Worm (Caenorhabditis elegans) whole organism, L3 larva: ENCODE results near the gene T18D3.6.

Experiments
- R02D3.7 ChIP-seq: fragments of 150-350 bp; optimal IDR thresholded peaks from 2 replicates; lab custom pipeline; 2014; ENCODE audit warnings: missing biosample characterization, missing genetic modification characterization
- aly-2 ChIP-seq: fragments of 150-350 bp; optimal IDR thresholded peaks from 2 replicates; lab custom pipeline; 2014; ENCODE audit warnings: missing biosample characterization, missing genetic modification characterization
- ama-1 ChIP-seq: fragments of 150-350 bp; optimal IDR thresholded peaks from 2 replicates; lab custom pipeline; 2018
- ceh-16 ChIP-seq: sonication (generic microtip); optimal IDR thresholded peaks from 2 replicates; lab custom pipeline; 2017; ENCODE audit warnings: missing biosample characterization, missing genetic modification characterization
- ceh-28 ChIP-seq: fragments of 150-350 bp; optimal IDR thresholded peaks from 2 replicates; lab custom pipeline; 2014; ENCODE audit warnings: missing biosample characterization, missing genetic modification reagents, missing genetic modification characterization
- ceh-82 ChIP-seq: fragments of 150-350 bp; optimal IDR thresholded peaks from 2 replicates; lab custom pipeline; 2014; ENCODE audit warnings: missing biosample characterization, missing genetic modification characterization
- ceh-9 ChIP-seq: sonication (generic microtip); optimal IDR thresholded peaks from 2 replicates; lab custom pipeline; 2018; ENCODE audit warnings: missing biosample characterization, missing genetic modification characterization
- daf-12 ChIP-seq: fragments of 150-350 bp; optimal IDR thresholded peaks from 2 replicates; lab custom pipeline; 2014; ENCODE audit warnings: missing biosample characterization, missing genetic modification reagents, missing genetic modification characterization
- egl-27 ChIP-seq: sonication (generic microtip); optimal IDR thresholded peaks from 4 replicates; lab custom pipeline; 2017; ENCODE audit warnings: missing biosample characterization, missing genetic modification reagents, missing genetic modification characterization
- egl-5 ChIP-seq: fragments of 150-350 bp; optimal IDR thresholded peaks from 2 replicates; lab custom pipeline; 2017; ENCODE audit warnings: missing biosample characterization, missing genetic modification reagents, missing genetic modification characterization, inconsistent platforms
- elt-1 ChIP-seq: fragments of 150-350 bp; optimal IDR thresholded peaks from 2 replicates; lab custom pipeline; 2014; ENCODE audit warnings: missing biosample characterization, missing genetic modification characterization
- elt-2 ChIP-seq: sonication (generic microtip); optimal IDR thresholded peaks from 2 replicates; lab custom pipeline; 2016; ENCODE audit warnings: missing genetic modification reagents, mild to moderate bottlenecking, missing genetic modification characterization, missing compliant biosample characterization
- eor-1 ChIP-seq, 2 experiments: fragments of 150-350 bp; optimal IDR thresholded peaks; 2 replicates each; lab custom pipeline; 2014 to 2018; ENCODE audit warnings: missing biosample characterization in 2 of 2, missing genetic modification characterization in 2 of 2
- fkh-10 ChIP-seq: sonication (generic microtip); optimal IDR thresholded peaks from 2 replicates; lab custom pipeline; 2017; ENCODE audit warnings: missing biosample characterization, missing genetic modification reagents, missing genetic modification characterization
- fos-1 ChIP-seq: fragments of 150-350 bp; optimal IDR thresholded peaks from 2 replicates; lab custom pipeline; 2014; ENCODE audit warnings: missing biosample characterization, missing genetic modification characterization
- hmg-11 ChIP-seq: sonication (generic microtip); optimal IDR thresholded peaks from 2 replicates; lab custom pipeline; 2016; ENCODE audit warnings: missing genetic modification characterization, missing compliant biosample characterization
- jun-1 ChIP-seq: fragments of 150-350 bp; optimal IDR thresholded peaks from 2 replicates; lab custom pipeline; 2014; ENCODE audit warnings: missing biosample characterization, missing genetic modification reagents, missing genetic modification characterization
- lin-15B ChIP-seq: fragments of 150-350 bp; optimal IDR thresholded peaks from 2 replicates; lab custom pipeline; 2014; ENCODE audit warnings: missing biosample characterization, missing genetic modification characterization
- lin-39 ChIP-seq: fragments of 150-350 bp; optimal IDR thresholded peaks from 2 replicates; lab custom pipeline; 2018; ENCODE audit warnings: missing biosample characterization, missing genetic modification reagents, missing genetic modification characterization
- lsy-12 ChIP-seq: sonication (generic microtip); optimal IDR thresholded peaks from 2 replicates; lab custom pipeline; 2016; ENCODE audit warnings: mild to moderate bottlenecking, missing genetic modification characterization, missing compliant biosample characterization
- mdl-1 ChIP-seq: fragments of 150-350 bp; optimal IDR thresholded peaks from 2 replicates; lab custom pipeline; 2014; ENCODE audit warnings: missing biosample characterization, missing genetic modification characterization
- mml-1 ChIP-seq: fragments of 150-350 bp; sonication (generic microtip); optimal IDR thresholded peaks from 3 replicates; lab custom pipeline; 2014; ENCODE audit warnings: missing biosample characterization, missing genetic modification characterization
- nfya-1 ChIP-seq: sonication (generic microtip); optimal IDR thresholded peaks from 2 replicates; lab custom pipeline; 2017; ENCODE audit warnings: missing genetic modification characterization, mild to moderate bottlenecking, missing compliant biosample characterization, antibody characterized with exemption, moderate library complexity; ENCODE audit not compliant: insufficient read depth
- nhr-11 ChIP-seq: fragments of 150-350 bp; optimal IDR thresholded peaks from 2 replicates; lab custom pipeline; 2014; ENCODE audit warnings: missing biosample characterization, missing genetic modification characterization
- nhr-23 ChIP-seq: fragments of 150-350 bp; optimal IDR thresholded peaks from 2 replicates; lab custom pipeline; 2014; ENCODE audit warnings: missing biosample characterization, missing genetic modification reagents, missing genetic modification characterization
- nhr-237 ChIP-seq: fragments of 150-350 bp; optimal IDR thresholded peaks from 2 replicates; lab custom pipeline; 2014; ENCODE audit warnings: missing biosample characterization, missing genetic modification characterization
- nhr-25 ChIP-seq: sonication (generic microtip); optimal IDR thresholded peaks from 2 replicates; lab custom pipeline; 2017; ENCODE audit warnings: missing biosample characterization, missing genetic modification characterization
- nhr-43 ChIP-seq: sonication (generic microtip); optimal IDR thresholded peaks from 2 replicates; lab custom pipeline; 2016; ENCODE audit warnings: mild to moderate bottlenecking, missing genetic modification characterization, missing compliant biosample characterization; ENCODE audit not compliant: poor library complexity, severe bottlenecking
- nhr-67 ChIP-seq: fragments of 150-350 bp; optimal IDR thresholded peaks from 2 replicates; lab custom pipeline; 2014; ENCODE audit warnings: missing biosample characterization, missing genetic modification characterization
- pha-4 ChIP-seq: fragments of 150-350 bp; optimal IDR thresholded peaks from 2 replicates; lab custom pipeline; 2014; ENCODE audit warnings: missing biosample characterization, missing genetic modification reagents, missing genetic modification characterization
- pqm-1 ChIP-seq: fragments of 150-350 bp; optimal IDR thresholded peaks from 2 replicates; lab custom pipeline; 2017; ENCODE audit warnings: missing biosample characterization, missing genetic modification characterization, inconsistent platforms
- sea-2 ChIP-seq: fragments of 150-350 bp; sonication (generic microtip); optimal IDR thresholded peaks from 4 replicates; lab custom pipeline; 2014; ENCODE audit warnings: missing biosample characterization, missing genetic modification reagents, missing genetic modification characterization
- skn-1 ChIP-seq: fragments of 150-350 bp; optimal IDR thresholded peaks from 2 replicates; lab custom pipeline; 2014; ENCODE audit warnings: missing biosample characterization, missing genetic modification characterization
- snpc-4 ChIP-seq: fragments of 150-350 bp; optimal IDR thresholded peaks from 2 replicates; lab custom pipeline; 2014; ENCODE audit warnings: missing biosample characterization, missing genetic modification characterization
- tbx-2 ChIP-seq: sonication (generic microtip); optimal IDR thresholded peaks from 2 replicates; lab custom pipeline; 2016; ENCODE audit warnings: mild to moderate bottlenecking, missing genetic modification characterization, missing compliant biosample characterization
- unc-62 ChIP-seq: fragments of 150-350 bp; sonication (generic microtip); optimal IDR thresholded peaks from 4 replicates; lab custom pipeline; 2014; ENCODE audit warnings: missing biosample characterization, missing genetic modification reagents, missing genetic modification characterization
- zag-1 ChIP-seq: fragments of 150-350 bp; optimal IDR thresholded peaks from 2 replicates; lab custom pipeline; 2014; ENCODE audit warnings: missing biosample characterization, missing genetic modification characterization
- ztf-11 ChIP-seq: fragments of 150-350 bp; optimal IDR thresholded peaks from 2 replicates; lab custom pipeline; 2014; ENCODE audit warnings: missing biosample characterization, missing genetic modification characterization

Gene T18D3.6

ce11 chrX:12461557-12461956 lies 11.9 kb downstream of the T18D3.6 start, which contains the start of gene odr-7:
odr-7 (minus strand) TSS chrX:12461657.
- TF ChIP-seq ceh-9: no peak
- TF ChIP-seq nfya-1 (tag; lab: Kevin White, UChicago): no peak
- no peak for TF ChIP-seq pqm-1 (tag; lab: Kevin White, UChicago)

- TF ChIP-seq nhr-43 (tag; lab: Kevin White, UChicago) (no peak), ceh-9 (no peak), sea-2 (GFP tag; lab: Kevin White, UChicago) (no peak), ztf-11 (no peak), ceh-82 (tag; lab: Kevin White, UChicago) (no peak), ceh-16 (no peak), mdl-1 (tag; lab: Kevin White, UChicago) (no peak), ama-1 (no peak), unc-62 (GFP tag; lab: Kevin White, UChicago) (no peak), tbx-2 (tag; lab: Kevin White, UChicago) (no peak), daf-12 (tag; lab: Kevin White, UChicago) (no peak), snpc-4 (tag; lab: Kevin White, UChicago) (no peak)
Measured at ce11 chrX:12463504-12463903, 13.8 kb downstream of the T18D3.6 start, which contains the start of gene T18D3.5. T18D3.5 (plus strand) TSS chrX:12463804.

ce11 chrX:12466769-12467168 lies 17.1 kb downstream of the T18D3.6 start, which contains the start of gene cdf-2:
cdf-2 (minus strand) TSS chrX:12466917.
- TF ChIP-seq hmg-11: no peak
- no peak for TF ChIP-seq R02D3.7 (tag; lab: Kevin White, UChicago)
- no peak for TF ChIP-seq lin-15B
- TF ChIP-seq nhr-25 (tag; lab: Kevin White, UChicago): no peak
- no peak for TF ChIP-seq aly-2
- TF ChIP-seq pha-4 (tag; lab: Kevin White, UChicago): peak; percentile 34
- TF ChIP-seq zag-1: no peak
- no peak for TF ChIP-seq skn-1 (tag; lab: Kevin White, UChicago)
- TF ChIP-seq lin-39 (tag; lab: Kevin White, UChicago): no peak
- TF ChIP-seq jun-1 (tag; lab: Kevin White, UChicago): peak; percentile 34
- no peak for TF ChIP-seq nhr-237
- no peak for TF ChIP-seq fos-1
- no peak for TF ChIP-seq lsy-12 (tag; lab: Kevin White, UChicago)
- no peak for TF ChIP-seq elt-1 (tag; lab: Kevin White, UChicago)
- no peak for TF ChIP-seq ceh-82 (tag; lab: Kevin White, UChicago)
- TF ChIP-seq mml-1 (tag; lab: Kevin White, UChicago): no peak
- TF ChIP-seq elt-2 (tag; lab: Kevin White, UChicago): peak; percentile 85
- TF ChIP-seq ceh-28: no peak
- peak; percentile 91 for TF ChIP-seq pqm-1 (tag; lab: Kevin White, UChicago)
- TF ChIP-seq sea-2 (GFP tag; lab: Kevin White, UChicago): no peak
- no peak for TF ChIP-seq nhr-23
- TF ChIP-seq ztf-11: no peak
- TF ChIP-seq unc-62 (GFP tag; lab: Kevin White, UChicago): no peak
- TF ChIP-seq nhr-11: no peak

ce11 chrX:12467660-12468111 lies 18.0 kb downstream of the T18D3.6 start, which contains the start of gene myo-2:
myo-2 (plus strand) TSS chrX:12468061.
- TF ChIP-seq elt-2 (tag; lab: Kevin White, UChicago) (no peak), snpc-4 (tag; lab: Kevin White, UChicago) (no peak), pha-4 (tag; lab: Kevin White, UChicago) (peak; percentile 16)

ce11 chrX:12469846-12470245 lies 20.2 kb downstream of the T18D3.6 start:
- no peak for TF ChIP-seq ceh-82 (tag; lab: Kevin White, UChicago)
- TF ChIP-seq nhr-67: no peak
- no peak for TF ChIP-seq egl-27 (tag; lab: Kevin White, UChicago)
- TF ChIP-seq mdl-1 (tag; lab: Kevin White, UChicago): no peak
- TF ChIP-seq unc-62 (GFP tag; lab: Kevin White, UChicago): no peak
- TF ChIP-seq nhr-11: no peak
- no peak for TF ChIP-seq nhr-25 (tag; lab: Kevin White, UChicago)
- no peak for TF ChIP-seq sea-2 (GFP tag; lab: Kevin White, UChicago)
- no peak for TF ChIP-seq ceh-9
- TF ChIP-seq egl-5 (tag; lab: Kevin White, UChicago): no peak
- TF ChIP-seq ceh-28: no peak
- no peak for TF ChIP-seq eor-1 (tag; optimal IDR thresholded peaks at IDR 0.05; lab: Kevin White, UChicago)
- TF ChIP-seq pha-4 (tag; lab: Kevin White, UChicago): no peak
- TF ChIP-seq lin-15B: no peak
- no peak for TF ChIP-seq fkh-10 (GFP tag; lab: Kevin White, UChicago)
- TF ChIP-seq, all 47 proteins: peak for 0
